Worm (Caenorhabditis elegans): ENCODE measurements around the gene fbxc-18.

fbxc-18 gene

ce11 chrII:915780-916179 lies 51.1 kb downstream of the fbxc-18 start, which contains the start of gene fbxc-29:
Gene fbxc-29, plus strand, starts transcription at chrII:916080.
- TF ChIP-seq lsy-2 (tag; optimal IDR thresholded peaks at IDR 0.05) (no peak), ces-1 (GFP tag; optimal IDR thresholded peaks at IDR 0.05) (no peak), lin-29 (GFP tag; IDR thresholded peaks at IDR 0.05) (no peak)
